Worm (Caenorhabditis elegans) whole organism, midembryonic: ENCODE data around the gene srh-109.

Experiments
- T22C8.4 ChIP-seq: fragments of 200-800 bp; sonication (Bioruptor generic); IDR thresholded peaks from 2 replicates; pipeline ENCODE4 v1.3.6; 2022; ENCODE audit warnings: missing genetic modification characterization, missing compliant biosample characterization
- cog-1 ChIP-seq: sonication (generic microtip); optimal IDR thresholded peaks from 2 replicates; lab custom pipeline; 2016; ENCODE audit warnings: missing genetic modification characterization, missing compliant biosample characterization
- flt-1 ChIP-seq: fragments of 200-800 bp; sonication (Bioruptor generic); IDR thresholded peaks from 2 replicates; pipeline ENCODE4 v1.3.6; 2022; ENCODE audit warnings: missing genetic modification characterization, missing compliant biosample characterization
- klf-2 ChIP-seq: fragments of 200-800 bp; sonication (Bioruptor generic); conservative IDR thresholded peaks from 2 replicates; pipeline ENCODE4 v1.3.6; 2022; ENCODE audit warnings: missing genetic modification reagents, missing genetic modification characterization, missing compliant biosample characterization
- med-1 ChIP-seq: sonication (generic microtip); optimal IDR thresholded peaks from 2 replicates; lab custom pipeline; 2017; ENCODE audit warnings: missing genetic modification characterization, mild to moderate bottlenecking, missing compliant biosample characterization, antibody characterized with exemption, missing genetic modification reagents; ENCODE audit not compliant: insufficient read depth
- ref-1 ChIP-seq: fragments of 200-800 bp; sonication (Bioruptor generic); conservative IDR thresholded peaks from 2 replicates; pipeline ENCODE4 v1.3.6; 2022; ENCODE audit warnings: missing genetic modification reagents, missing genetic modification characterization, missing compliant biosample characterization
- tab-1 ChIP-seq: fragments of 200-800 bp; sonication (Bioruptor generic); IDR thresholded peaks from 2 replicates; pipeline ENCODE4 v1.3.6; 2022; ENCODE audit warnings: missing genetic modification characterization, missing compliant biosample characterization
- ztf-23 ChIP-seq: fragments of 200-800 bp; sonication (Bioruptor generic); IDR thresholded peaks from 2 replicates; pipeline ENCODE4 v1.3.6; 2022; ENCODE audit warnings: missing genetic modification reagents, missing genetic modification characterization, missing compliant biosample characterization
- ztf-29 ChIP-seq: fragments of 200-800 bp; sonication (Bioruptor generic); IDR thresholded peaks from 2 replicates; pipeline ENCODE4 v1.3.6; 2022; ENCODE audit warnings: missing genetic modification reagents, missing genetic modification characterization, missing compliant biosample characterization

The srh-109 gene

DNA sequence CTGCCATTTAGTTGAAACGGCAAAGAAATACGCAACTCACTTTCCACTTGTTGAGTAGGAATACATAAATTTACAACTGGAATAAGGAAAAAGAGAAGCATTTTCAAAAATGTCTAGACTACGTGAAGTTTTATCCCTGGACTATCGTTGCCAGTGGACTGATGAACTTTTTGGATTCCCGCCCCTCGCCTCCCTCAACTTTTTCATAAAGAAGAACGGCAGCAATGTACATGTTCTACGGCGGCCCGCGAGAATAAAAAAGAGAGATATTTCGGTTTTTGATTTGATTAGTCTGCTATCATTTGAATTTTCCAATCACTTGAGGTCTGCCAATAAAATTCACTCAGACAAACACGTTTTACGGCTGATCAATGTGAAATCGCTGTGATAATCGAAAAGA is 28.7 kb upstream of the srh-109 start, which contains the start of gene clec-243:
clec-243 (minus strand) TSS at position 101 of the 400 bp plus-strand sequence.
- no peak for TF ChIP-seq flt-1
- TF ChIP-seq klf-2 (GFP tag; lab: Robert Waterston, UW): no peak
- no peak for TF ChIP-seq cog-1 (tag; lab: Kevin White, UChicago)
- no peak for TF ChIP-seq ztf-23 (GFP tag; lab: Robert Waterston, UW)
- no peak for TF ChIP-seq tab-1 (GFP tag; lab: Robert Waterston, UW)
- TF ChIP-seq ref-1 (GFP tag; lab: Robert Waterston, UW): no peak
- no peak for TF ChIP-seq ztf-29 (GFP tag; lab: Robert Waterston, UW)
- TF ChIP-seq med-1 (GFP tag; lab: Kevin White, UChicago): no peak
- TF ChIP-seq T22C8.4 (GFP tag; lab: Robert Waterston, UW): no peak

DNA sequence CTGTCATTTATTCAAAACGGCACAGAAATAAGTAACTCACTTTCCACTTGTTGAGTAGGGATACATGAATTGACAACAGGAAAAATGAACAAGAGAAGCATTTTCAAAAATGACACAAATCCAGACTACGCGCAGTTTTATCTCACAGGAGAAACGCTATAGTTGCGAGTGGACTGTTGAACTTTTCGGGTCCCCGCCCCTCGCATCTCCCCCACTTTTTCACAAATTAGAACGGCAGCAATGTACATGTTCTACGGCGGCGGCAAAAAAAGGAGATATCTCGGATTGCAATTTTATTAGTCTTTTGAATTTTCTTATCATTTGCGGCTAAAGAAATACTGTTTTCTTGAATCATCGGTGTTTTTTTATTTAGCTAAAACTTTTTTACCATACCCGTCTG is 25.2 kb upstream of the srh-109 start, which contains the start of gene clec-242:
clec-242 (minus strand) TSS at position 101 of the 400 bp plus-strand sequence.
- TF ChIP-seq klf-2 (GFP tag; lab: Robert Waterston, UW): no peak
- no peak for TF ChIP-seq ztf-29 (GFP tag; lab: Robert Waterston, UW)
- no peak for TF ChIP-seq med-1 (GFP tag; lab: Kevin White, UChicago)
- TF ChIP-seq ref-1 (GFP tag; lab: Robert Waterston, UW): no peak
- no peak for TF ChIP-seq flt-1
- TF ChIP-seq ztf-23 (GFP tag; lab: Robert Waterston, UW): no peak
- no peak for TF ChIP-seq cog-1 (tag; lab: Kevin White, UChicago)
- no peak for TF ChIP-seq tab-1 (GFP tag; lab: Robert Waterston, UW)
- TF ChIP-seq T22C8.4 (GFP tag; lab: Robert Waterston, UW): no peak

- TF ChIP-seq med-1 (GFP tag; lab: Kevin White, UChicago) (no peak), tab-1 (GFP tag; lab: Robert Waterston, UW) (no peak), ztf-23 (GFP tag; lab: Robert Waterston, UW) (no peak), klf-2 (GFP tag; lab: Robert Waterston, UW) (no peak), ztf-29 (GFP tag; lab: Robert Waterston, UW) (no peak), cog-1 (tag; lab: Kevin White, UChicago) (no peak), T22C8.4 (GFP tag; lab: Robert Waterston, UW) (no peak), flt-1 (no peak), ref-1 (GFP tag; lab: Robert Waterston, UW) (no peak)
Measured at ce11 chrV:17243016-17243415, 22.8 kb upstream of the srh-109 start.

DNA sequence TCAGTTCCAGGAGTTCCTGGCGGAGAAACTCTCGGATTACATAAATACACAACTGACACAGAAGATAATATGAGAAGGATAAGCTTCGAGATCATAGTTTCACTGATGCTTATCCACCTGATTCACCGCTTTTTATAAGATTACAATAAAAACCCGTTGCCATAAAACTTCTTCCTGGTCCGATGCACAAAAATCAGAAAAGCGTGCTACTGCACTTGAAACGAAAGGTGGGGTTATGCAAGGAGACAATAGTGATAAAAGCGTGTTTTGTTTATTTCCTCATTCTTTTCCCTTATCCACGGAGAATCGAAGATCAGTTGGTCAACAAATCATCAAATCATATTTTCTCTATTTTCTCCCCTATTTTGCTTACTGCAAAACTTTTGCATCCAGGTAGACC is 22.3 kb upstream of the srh-109 start, which contains the start of gene Y68A4B.3:
Y68A4B.3 (minus strand) TSS at position 101 of the 400 bp plus-strand sequence.
- TF ChIP-seq med-1 (GFP tag; lab: Kevin White, UChicago) (no peak), flt-1 (no peak), ztf-23 (GFP tag; lab: Robert Waterston, UW) (no peak), klf-2 (GFP tag; lab: Robert Waterston, UW) (no peak), T22C8.4 (GFP tag; lab: Robert Waterston, UW) (no peak), ref-1 (GFP tag; lab: Robert Waterston, UW) (no peak), tab-1 (GFP tag; lab: Robert Waterston, UW) (no peak), cog-1 (tag; lab: Kevin White, UChicago) (no peak), ztf-29 (GFP tag; lab: Robert Waterston, UW) (no peak)

- no peak for TF ChIP-seq ztf-23 (GFP tag; lab: Robert Waterston, UW)
- TF ChIP-seq tab-1 (GFP tag; lab: Robert Waterston, UW): no peak
- no peak for TF ChIP-seq ztf-29 (GFP tag; lab: Robert Waterston, UW)
- no peak for TF ChIP-seq med-1 (GFP tag; lab: Kevin White, UChicago)
- TF ChIP-seq T22C8.4 (GFP tag; lab: Robert Waterston, UW): no peak
- TF ChIP-seq cog-1 (tag; lab: Kevin White, UChicago): no peak
- TF ChIP-seq klf-2 (GFP tag; lab: Robert Waterston, UW): no peak
- TF ChIP-seq flt-1: no peak
- no peak for TF ChIP-seq ref-1 (GFP tag; lab: Robert Waterston, UW)
Measured at ce11 chrV:17241278-17241661, 21.0 kb upstream of the srh-109 start.

- TF ChIP-seq ztf-23 (GFP tag; lab: Robert Waterston, UW) (no peak), flt-1 (no peak), T22C8.4 (GFP tag; lab: Robert Waterston, UW) (no peak), tab-1 (GFP tag; lab: Robert Waterston, UW) (no peak), ref-1 (GFP tag; lab: Robert Waterston, UW) (no peak), cog-1 (tag; lab: Kevin White, UChicago) (no peak), ztf-29 (GFP tag; lab: Robert Waterston, UW) (no peak), med-1 (GFP tag; lab: Kevin White, UChicago) (no peak), klf-2 (GFP tag; lab: Robert Waterston, UW) (no peak)
Measured at ce11 chrV:17240579-17241277, 20.5 kb upstream of the srh-109 start.

DNA sequence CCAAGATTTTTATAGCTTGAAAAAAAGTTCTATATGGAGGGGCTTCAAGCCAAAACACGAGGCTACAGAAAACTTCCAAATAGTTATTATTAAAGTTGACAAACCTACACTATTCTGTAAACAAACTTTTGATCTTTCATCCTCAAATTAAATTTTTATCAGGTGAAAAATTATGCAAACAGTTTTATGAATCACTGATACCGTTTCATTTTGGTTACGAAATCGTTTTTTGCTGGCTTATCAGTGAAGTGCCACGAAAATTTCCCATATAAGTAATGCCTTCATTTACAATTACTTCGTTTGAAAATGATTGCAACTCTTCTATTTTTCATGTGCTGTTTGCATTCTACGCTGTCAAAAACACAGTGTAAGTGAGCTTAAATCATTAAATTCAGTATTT is 18.6 kb upstream of the srh-109 start, which contains the start of gene T19C9.8:
T19C9.8 (plus strand) TSS at position 299 of the 400 bp plus-strand sequence.
- TF ChIP-seq T22C8.4 (GFP tag; lab: Robert Waterston, UW): no peak
- TF ChIP-seq klf-2 (GFP tag; lab: Robert Waterston, UW): no peak
- no peak for TF ChIP-seq flt-1
- TF ChIP-seq med-1 (GFP tag; lab: Kevin White, UChicago): no peak
- TF ChIP-seq ref-1 (GFP tag; lab: Robert Waterston, UW): no peak
- TF ChIP-seq cog-1 (tag; lab: Kevin White, UChicago): no peak
- no peak for TF ChIP-seq ztf-29 (GFP tag; lab: Robert Waterston, UW)
- TF ChIP-seq tab-1 (GFP tag; lab: Robert Waterston, UW): no peak
- TF ChIP-seq ztf-23 (GFP tag; lab: Robert Waterston, UW): no peak

DNA sequence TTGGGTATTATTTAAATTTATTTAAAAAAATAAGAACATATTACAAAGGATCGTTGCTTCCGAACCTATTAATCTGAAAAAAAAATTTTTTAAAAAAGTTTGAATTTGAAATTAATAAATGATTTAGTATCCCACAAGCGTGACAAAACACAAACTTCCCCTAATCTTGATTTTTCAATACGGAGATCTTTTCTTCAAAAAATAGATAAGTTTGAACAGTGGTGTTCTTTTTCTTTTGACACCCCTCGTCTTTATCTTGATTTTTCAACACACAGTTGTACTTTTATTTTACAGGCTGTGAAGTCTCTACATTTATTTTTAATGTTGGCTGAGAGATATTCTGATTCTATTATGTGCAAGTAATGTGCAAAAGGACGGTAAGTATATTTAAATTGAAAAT is 16.1 kb upstream of the srh-109 start, which contains the start of gene T19C9.10:
T19C9.10 (plus strand) TSS at position 248 of the 400 bp plus-strand sequence.
- no peak for TF ChIP-seq med-1 (GFP tag; lab: Kevin White, UChicago)
- TF ChIP-seq cog-1 (tag; lab: Kevin White, UChicago): no peak
- TF ChIP-seq T22C8.4 (GFP tag; lab: Robert Waterston, UW): no peak
- no peak for TF ChIP-seq ref-1 (GFP tag; lab: Robert Waterston, UW)
- TF ChIP-seq tab-1 (GFP tag; lab: Robert Waterston, UW): no peak
- no peak for TF ChIP-seq klf-2 (GFP tag; lab: Robert Waterston, UW)
- no peak for TF ChIP-seq ztf-29 (GFP tag; lab: Robert Waterston, UW)
- TF ChIP-seq flt-1: no peak
- no peak for TF ChIP-seq ztf-23 (GFP tag; lab: Robert Waterston, UW)
